Fruit fly (Drosophila melanogaster) ovary, adult (tissue): ENCODE results near the gene CG32454.
"Not testable (repeated sequence)": the region's sequence is repeated elsewhere in the genome, so short reads cannot be mapped to it uniquely, and the experiment has no call there.

ENCODE experiments used
- CG17801 ChIP-seq: fragments of 200-800 bp; optimal IDR thresholded peaks from 2 replicates; lab custom pipeline; 2019; ENCODE audit warnings: missing biosample characterization, mild to moderate bottlenecking, missing genetic modification characterization, moderate library complexity; ENCODE audit not compliant: partially characterized antibody

CG32454 gene

DNA sequence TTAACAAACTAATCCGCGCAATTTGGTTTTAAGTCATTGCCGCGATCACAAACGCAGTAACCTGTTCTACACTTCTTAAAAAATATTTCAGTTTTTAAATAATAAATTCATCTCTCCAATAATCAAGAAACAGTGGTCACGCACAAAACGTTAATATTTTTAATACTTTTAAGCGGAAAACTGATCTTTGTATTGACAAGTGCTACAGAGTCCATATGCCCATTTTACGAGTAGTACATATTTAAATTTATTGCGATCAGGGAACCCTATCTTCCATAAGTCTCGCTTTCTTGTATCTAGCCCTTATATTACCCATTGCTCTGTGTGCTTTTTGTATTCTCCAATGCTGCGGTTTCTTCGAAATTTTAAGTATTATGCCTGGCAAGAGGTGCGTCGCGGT lies at the start of gene CG32454:
Gene CG32454, plus strand, starts transcription at position 301 of the 400 bp plus-strand sequence.
- no peak for TF ChIP-seq CG17801 (GFP tag; lab: Kevin White, UChicago)

DNA sequence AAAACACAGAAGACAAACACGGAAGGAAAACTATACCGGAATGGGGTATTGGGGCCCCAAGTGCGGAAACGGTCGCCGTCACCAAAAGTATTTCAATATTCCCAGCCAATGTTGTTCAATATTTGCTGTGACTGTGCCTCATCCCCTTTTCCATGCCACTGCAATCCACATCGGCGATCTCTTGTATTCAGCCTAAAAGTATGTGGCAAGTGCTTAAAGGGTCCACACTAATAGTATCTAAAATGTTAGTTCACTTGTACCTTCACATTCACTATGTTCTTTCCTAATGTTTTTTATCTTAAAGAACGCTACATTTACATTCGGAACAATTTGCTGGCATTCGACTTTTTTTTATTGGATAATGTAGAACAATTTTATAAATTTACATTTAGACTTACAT lies 48.6 kb upstream of the CG32454 start:
- no peak for TF ChIP-seq CG17801 (GFP tag; lab: Kevin White, UChicago)

DNA sequence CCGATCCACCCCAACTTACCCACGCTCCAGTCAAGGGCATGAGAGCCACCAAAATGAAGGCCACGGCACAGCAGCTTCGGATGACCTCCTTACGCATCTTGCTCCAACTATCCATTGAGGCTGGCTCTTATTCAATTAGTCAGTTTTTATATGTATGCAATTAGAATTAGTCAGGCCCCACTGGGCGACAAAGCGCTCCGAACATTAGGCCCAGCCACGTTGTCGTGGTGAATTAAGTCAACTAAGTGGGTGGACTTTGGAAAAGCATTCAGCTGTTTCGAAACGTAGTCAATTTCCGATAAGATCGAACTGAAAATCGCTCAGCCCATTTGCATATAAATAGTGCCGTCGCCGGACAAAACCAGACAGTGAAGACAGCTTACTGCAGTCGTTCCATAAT lies 42.6 kb upstream of the CG32454 start, which contains the start of the genes CG14455 and CG14456:
Gene CG14455, minus strand, starts transcription at position 101 of the 400 bp plus-strand sequence.
Gene CG14456, plus strand, starts transcription at position 236 of the 400 bp plus-strand sequence.
- no peak for TF ChIP-seq CG17801 (GFP tag; lab: Kevin White, UChicago)

DNA sequence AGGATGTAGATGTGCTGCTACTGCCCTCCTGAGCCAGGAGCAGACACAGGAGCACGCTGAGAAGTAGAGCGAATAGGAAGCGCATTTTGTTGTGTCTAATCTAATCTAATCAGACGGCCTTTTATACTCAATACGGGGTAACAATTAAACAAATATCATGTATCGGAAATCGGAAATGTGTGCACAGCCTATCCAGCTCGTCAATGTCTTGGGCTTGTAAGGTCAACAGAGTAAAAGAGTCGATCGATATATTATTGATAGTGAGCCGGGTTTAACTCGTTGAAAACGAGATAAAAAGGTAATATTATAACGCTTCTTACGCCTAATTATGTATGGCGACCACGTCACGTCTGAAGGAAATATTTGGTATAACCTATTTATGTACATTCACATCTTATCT lies 37.1 kb upstream of the CG32454 start, which contains the start of gene CG14454:
Gene CG14454, minus strand, starts transcription at position 101 of the 400 bp plus-strand sequence.
- TF ChIP-seq CG17801 (GFP tag; lab: Kevin White, UChicago): not testable (repeated sequence)

DNA sequence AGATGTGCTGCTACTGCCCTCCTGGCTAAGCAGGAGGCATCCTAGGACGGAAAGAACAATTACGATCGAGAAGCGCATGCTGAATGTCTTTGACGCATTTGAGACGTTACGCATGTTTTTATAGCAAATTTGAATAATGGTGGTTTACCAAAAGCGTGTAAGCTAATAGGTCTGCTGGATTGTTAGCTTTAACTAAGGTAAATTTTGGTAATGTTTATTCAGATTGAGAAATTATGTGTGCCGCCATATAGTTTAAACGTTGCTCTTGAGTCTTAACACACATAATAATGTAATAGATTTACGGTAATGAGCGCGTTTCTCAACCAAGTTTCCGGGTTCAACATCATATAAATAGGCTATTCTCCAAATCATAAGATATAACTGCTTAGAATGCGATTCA lies 35.9 kb upstream of the CG32454 start, which contains the start of the genes CG12546 and CG14453:
Gene CG12546, minus strand, starts transcription at position 101 of the 400 bp plus-strand sequence.
Gene CG14453, plus strand, starts transcription at position 372 of the 400 bp plus-strand sequence.
- TF ChIP-seq CG17801 (GFP tag; lab: Kevin White, UChicago): no peak

DNA sequence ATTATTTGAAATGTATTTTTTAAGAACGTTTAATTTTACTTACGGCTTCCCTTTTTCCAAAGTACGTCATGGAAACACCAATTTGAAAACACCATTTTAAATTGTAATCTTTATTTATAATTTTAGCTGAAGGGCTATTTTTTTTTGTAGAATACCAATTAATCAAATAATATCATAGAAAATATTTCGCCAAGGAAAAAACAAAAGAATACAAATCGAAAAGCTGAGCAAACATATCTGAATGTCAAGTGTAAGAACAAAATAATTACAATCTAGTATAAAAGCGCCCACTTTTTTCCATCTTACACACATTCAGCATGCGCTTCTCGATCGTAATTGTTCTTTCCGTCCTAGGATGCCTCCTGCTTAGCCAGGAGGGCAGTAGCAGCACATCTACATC lies 33.9 kb upstream of the CG32454 start, which contains the start of gene CG14452:
Gene CG14452, plus strand, starts transcription at position 301 of the 400 bp plus-strand sequence.
- TF ChIP-seq CG17801 (GFP tag; lab: Kevin White, UChicago): no peak

DNA sequence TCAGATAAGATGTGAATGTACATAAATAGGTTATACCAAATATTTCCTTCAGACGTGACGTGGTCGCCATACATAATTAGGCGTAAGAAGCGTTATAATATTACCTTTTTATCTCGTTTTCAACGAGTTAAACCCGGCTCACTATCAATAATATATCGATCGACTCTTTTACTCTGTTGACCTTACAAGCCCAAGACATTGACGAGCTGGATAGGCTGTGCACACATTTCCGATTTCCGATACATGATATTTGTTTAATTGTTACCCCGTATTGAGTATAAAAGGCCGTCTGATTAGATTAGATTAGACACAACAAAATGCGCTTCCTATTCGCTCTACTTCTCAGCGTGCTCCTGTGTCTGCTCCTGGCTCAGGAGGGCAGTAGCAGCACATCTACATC lies 32.6 kb upstream of the CG32454 start, which contains the start of gene CG32453:
Gene CG32453, plus strand, starts transcription at position 301 of the 400 bp plus-strand sequence.
- not testable (repeated sequence) for TF ChIP-seq CG17801 (GFP tag; lab: Kevin White, UChicago)

DNA sequence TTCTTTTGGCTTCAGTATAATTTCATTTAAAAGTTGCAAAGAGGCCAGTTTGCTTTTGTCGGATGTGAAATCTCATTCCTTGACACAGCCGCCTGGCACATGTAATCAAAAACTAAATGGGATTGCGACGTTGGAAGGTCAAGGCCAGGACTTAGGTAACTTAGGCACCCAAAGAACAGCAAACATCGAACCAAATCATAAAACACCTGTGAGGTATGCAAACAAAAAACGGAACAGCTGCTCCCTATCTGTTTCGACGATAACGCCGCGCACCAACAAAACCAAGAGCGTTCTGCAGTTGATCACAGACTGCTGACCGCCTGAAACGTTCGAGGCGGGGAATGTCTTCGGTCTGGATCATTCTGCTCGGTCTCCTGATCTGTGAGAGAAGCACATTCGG lies 30.4 kb upstream of the CG32454 start, which contains the start of gene CG45116:
Gene CG45116, plus strand, starts transcription at position 301 of the 400 bp plus-strand sequence.
- no peak for TF ChIP-seq CG17801 (GFP tag; lab: Kevin White, UChicago)

DNA sequence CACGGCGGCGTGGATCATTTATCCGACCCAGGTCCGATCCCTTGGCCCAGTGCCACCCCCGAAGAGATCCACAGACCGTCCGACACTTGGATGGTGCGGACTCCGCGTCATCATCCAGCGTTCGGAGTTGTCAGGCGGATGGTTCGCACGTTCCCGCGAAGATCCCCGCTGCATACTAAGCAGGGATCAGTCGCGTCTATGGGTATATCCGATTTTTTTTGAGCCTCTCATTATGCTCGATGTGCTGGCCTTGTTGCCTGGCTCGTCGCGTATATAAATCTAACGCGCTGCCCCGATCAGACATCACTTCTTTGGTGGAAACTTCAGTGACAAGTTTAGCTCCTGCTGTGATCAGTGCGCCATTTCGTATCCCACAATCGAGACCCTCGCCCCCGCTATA lies 17.7 kb upstream of the CG32454 start, which contains the start of gene CG11370:
Gene CG11370, plus strand, starts transcription at position 301 of the 400 bp plus-strand sequence.
- TF ChIP-seq CG17801 (GFP tag; lab: Kevin White, UChicago): no peak

DNA sequence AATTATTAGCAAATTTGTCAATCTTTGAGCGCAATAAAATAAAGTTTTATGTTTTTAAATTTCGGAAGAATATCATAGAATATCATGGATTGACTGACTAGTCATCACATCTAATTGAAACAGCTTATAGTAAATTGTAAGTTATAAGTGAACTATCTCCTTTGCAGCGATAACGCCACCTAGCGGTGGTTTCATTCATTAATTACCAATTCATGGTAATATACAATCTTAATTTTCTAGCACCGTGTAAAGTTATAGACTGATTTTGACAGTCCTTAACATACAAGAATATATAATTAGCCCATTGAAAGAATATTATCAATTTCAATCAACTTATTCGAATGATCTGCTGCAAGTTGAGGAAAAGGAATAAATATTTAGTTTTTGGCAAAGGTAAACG lies 16.0 kb upstream of the CG32454 start:
- no peak for TF ChIP-seq CG17801 (GFP tag; lab: Kevin White, UChicago)

DNA sequence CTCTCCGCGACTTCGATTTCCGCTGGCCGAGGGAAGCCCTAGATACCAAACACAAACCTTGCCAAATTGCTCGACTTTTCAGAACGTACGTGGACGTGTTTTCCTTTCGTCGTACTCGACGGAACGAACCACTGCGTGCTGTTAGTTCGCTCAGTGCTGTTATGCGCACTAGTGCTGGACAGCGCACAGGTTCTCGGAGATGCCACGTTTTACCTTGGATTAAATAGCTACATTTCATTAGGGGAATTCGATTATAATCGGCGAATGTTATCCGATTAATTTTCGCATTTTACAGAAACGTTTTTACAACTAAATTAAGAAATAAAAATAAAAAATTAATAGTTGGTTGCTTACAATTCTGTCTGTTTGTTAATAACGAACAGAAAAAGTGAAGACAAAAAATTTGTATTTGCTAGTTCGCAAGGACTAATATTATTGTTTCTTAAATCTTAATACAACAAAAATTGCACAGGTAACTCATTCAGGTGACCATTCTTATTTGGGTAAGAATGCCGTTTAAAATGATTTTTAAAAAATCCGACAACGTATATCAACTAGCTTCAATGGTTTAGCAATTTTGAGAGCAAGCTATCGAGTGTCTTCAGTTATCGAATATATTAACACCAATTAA lies 12.3 kb upstream of the CG32454 start, which contains the start of the genes ArfGAP3 and CG32452:
Gene ArfGAP3, minus strand, starts transcription at position 441 of the 631 bp plus-strand sequence.
Gene CG32452, plus strand, starts transcription at position 592 of the 631 bp plus-strand sequence.
- peak; percentile 67 for TF ChIP-seq CG17801 (GFP tag; lab: Kevin White, UChicago)

DNA sequence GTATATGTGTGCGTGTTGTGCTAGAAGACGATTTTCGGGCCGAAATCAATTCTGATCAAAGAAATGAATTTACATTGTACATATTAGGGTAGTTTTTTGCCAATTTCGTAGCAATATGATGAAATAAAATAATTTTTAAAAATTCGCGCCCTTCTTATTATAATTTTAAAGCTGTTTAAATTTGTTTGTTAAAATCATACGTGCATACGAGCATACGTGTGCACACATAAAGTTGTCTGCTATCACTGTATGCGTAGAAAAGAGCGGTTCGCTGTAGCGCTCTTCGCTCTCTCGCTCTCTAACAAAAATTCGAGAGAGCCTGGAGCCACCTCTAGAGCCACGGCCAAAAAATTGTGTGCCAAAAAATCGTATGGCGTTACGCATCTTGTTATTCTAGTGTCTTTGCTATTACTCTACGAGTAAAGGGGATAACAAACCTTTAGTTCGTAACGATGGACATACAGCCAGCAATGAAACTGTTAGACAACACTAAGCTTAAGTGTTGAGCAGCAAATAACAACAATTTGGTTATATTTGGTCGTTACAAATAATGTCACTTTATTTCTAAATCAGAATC lies 8.8 kb upstream of the CG32454 start, which contains the start of gene mael:
Gene mael, plus strand, starts transcription at position 510 of the 577 bp plus-strand sequence.
- not testable (repeated sequence) for TF ChIP-seq CG17801 (GFP tag; lab: Kevin White, UChicago)

DNA sequence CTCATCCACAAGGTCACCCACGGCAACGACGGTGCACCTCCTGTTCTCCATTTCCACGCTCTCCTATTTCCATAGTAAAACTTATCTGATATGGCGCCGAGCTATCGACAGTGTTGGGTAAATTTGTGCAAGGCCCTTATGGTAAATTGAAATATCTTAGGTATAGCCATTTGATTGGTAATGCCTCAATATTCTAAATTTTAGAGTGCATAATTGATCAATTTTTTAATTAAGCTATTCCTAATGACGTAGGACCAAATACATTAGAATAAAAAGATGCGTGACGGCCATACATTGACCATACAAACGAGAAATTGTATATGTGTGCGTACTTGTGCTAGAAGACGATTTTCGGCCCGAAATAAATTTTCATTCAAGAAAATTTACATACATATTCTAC lies 7.6 kb upstream of the CG32454 start, which contains the start of gene CG14451:
Gene CG14451, minus strand, starts transcription at position 101 of the 400 bp plus-strand sequence.
- TF ChIP-seq CG17801 (GFP tag; lab: Kevin White, UChicago): no peak

DNA sequence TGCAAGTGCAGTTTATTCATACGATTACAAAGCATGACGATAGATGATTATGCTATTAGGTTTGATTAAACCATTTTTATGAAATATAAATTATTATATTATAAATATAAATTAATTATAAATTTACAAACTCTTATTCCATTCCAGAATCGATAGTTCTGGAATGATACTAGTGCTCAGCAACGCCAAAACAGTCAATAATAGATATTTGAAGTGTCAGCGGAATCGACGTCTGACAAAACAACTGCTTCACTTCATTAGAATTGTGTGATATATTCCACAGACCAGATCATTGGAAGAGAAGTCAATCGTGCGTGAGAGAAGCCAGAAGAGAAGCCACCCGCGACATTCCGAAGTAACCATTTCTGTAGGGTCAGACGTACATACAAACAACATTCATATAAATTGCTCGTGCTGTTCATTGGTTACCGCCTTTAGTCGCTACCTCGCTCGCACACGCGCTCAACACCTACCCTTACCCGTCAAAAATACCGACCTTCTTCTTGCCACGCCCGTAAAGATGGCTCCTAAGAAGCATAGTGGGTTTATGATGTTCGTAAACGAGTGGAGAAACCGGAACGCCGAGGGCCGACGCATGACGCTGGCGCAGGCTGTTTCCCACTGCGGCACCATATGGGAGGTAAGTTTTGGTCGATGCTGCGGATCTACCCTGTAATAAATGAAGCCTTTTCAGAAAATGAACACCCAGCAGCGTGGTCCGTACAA lies 5.4 kb upstream of the CG32454 start:
- TF ChIP-seq CG17801 (GFP tag; lab: Kevin White, UChicago): no peak
